Fruit fly (Drosophila melanogaster) whole organism, embryonic: Measurements from ENCODE around the gene Clk.

Experiments used
- Abd-B ChIP-seq: fragments of 200-800 bp; sonication (Bioruptor generic); optimal IDR thresholded peaks from 2 replicates; lab custom pipeline; 2018; ENCODE audit warnings: missing biosample characterization, mild to moderate bottlenecking, missing genetic modification characterization, moderate library complexity
- Asciz ChIP-seq: fragments of 200-800 bp; sonication (Bioruptor generic); optimal IDR thresholded peaks from 2 replicates; lab custom pipeline; 2017; ENCODE audit warnings: missing biosample characterization, mild to moderate bottlenecking, missing genetic modification characterization, missing genetic modification reagents
- Atf-2 ChIP-seq: fragments of 200-800 bp; sonication (Bioruptor generic); optimal IDR thresholded peaks from 2 replicates; lab custom pipeline; 2016; ENCODE audit warnings: missing biosample characterization, missing genetic modification characterization
- Blimp-1 ChIP-seq: fragments of 200-800 bp; sonication (Bioruptor generic); optimal IDR thresholded peaks from 3 replicates; lab custom pipeline; 2018; ENCODE audit warnings: missing biosample characterization, missing genetic modification characterization, mild to moderate bottlenecking, moderate library complexity, missing genetic modification reagents
- CG10654 ChIP-seq: fragments of 200-800 bp; sonication (Bioruptor generic); optimal IDR thresholded peaks from 2 replicates; lab custom pipeline; 2016; ENCODE audit warnings: missing biosample characterization, missing genetic modification characterization
- CG11398 ChIP-seq: fragments of 200-800 bp; sonication (Bioruptor generic); optimal IDR thresholded peaks from 2 replicates; lab custom pipeline; 2016; ENCODE audit warnings: missing biosample characterization, missing genetic modification characterization
- CG11696 ChIP-seq: fragments of 200-800 bp; sonication (Bioruptor generic); IDR thresholded peaks from 2 replicates; pipeline ENCODE4 v1.3.6; 2022; ENCODE audit warnings: missing biosample characterization, missing genetic modification characterization
- CG12071 ChIP-seq: fragments of 200-800 bp; sonication (Bioruptor generic); optimal IDR thresholded peaks from 3 replicates; lab custom pipeline; 2018; ENCODE audit warnings: missing biosample characterization, mild to moderate bottlenecking, missing genetic modification characterization
- CG14710 ChIP-seq: fragments of 200-800 bp; sonication (Bioruptor generic); optimal IDR thresholded peaks from 3 replicates; lab custom pipeline; 2019; ENCODE audit warnings: missing biosample characterization, mild to moderate bottlenecking, missing genetic modification characterization, moderate library complexity
- CG15601 ChIP-seq: fragments of 200-800 bp; sonication (Bioruptor generic); optimal IDR thresholded peaks from 3 replicates; lab custom pipeline; 2019; ENCODE audit warnings: missing biosample characterization, mild to moderate bottlenecking, missing genetic modification characterization, moderate library complexity
- CG18599 ChIP-seq: fragments of 200-800 bp; sonication (Bioruptor generic); optimal IDR thresholded peaks from 3 replicates; lab custom pipeline; 2017; ENCODE audit warnings: missing biosample characterization, missing genetic modification characterization, mild to moderate bottlenecking, moderate library complexity, missing genetic modification reagents
- CG3163 ChIP-seq: fragments of 200-800 bp; sonication (Bioruptor generic); optimal IDR thresholded peaks from 3 replicates; lab custom pipeline; 2016; ENCODE audit warnings: missing biosample characterization, missing genetic modification characterization
- CG3281 ChIP-seq: fragments of 200-800 bp; sonication (Bioruptor generic); optimal IDR thresholded peaks from 3 replicates; lab custom pipeline; 2017; ENCODE audit warnings: missing biosample characterization, mild to moderate bottlenecking, missing genetic modification characterization
- CG34376 ChIP-seq: fragments of 200-800 bp; sonication (Bioruptor generic); optimal IDR thresholded peaks from 2 replicates; lab custom pipeline; 2018; ENCODE audit warnings: missing biosample characterization, mild to moderate bottlenecking, missing genetic modification characterization
- CG3838 ChIP-seq: fragments of 200-800 bp; sonication (Bioruptor generic); optimal IDR thresholded peaks from 3 replicates; lab custom pipeline; 2016; ENCODE audit warnings: missing biosample characterization, missing genetic modification characterization
- CG4282 ChIP-seq: fragments of 200-800 bp; sonication (Bioruptor generic); optimal IDR thresholded peaks from 2 replicates; lab custom pipeline; 2016; ENCODE audit warnings: missing biosample characterization, missing genetic modification characterization
- CG4730 ChIP-seq: fragments of 200-800 bp; sonication (Bioruptor generic); IDR thresholded peaks from 2 replicates; pipeline ENCODE4 v1.3.6; 2022; ENCODE audit warnings: missing biosample characterization, missing genetic modification characterization
- CG6689 ChIP-seq: fragments of 200-800 bp; sonication (Bioruptor generic); IDR thresholded peaks from 2 replicates; pipeline ENCODE4 v1.3.6; 2022; ENCODE audit warnings: missing biosample characterization, missing genetic modification characterization
- CG6854 ChIP-seq: fragments of 200-800 bp; sonication (Bioruptor generic); optimal IDR thresholded peaks from 3 replicates; lab custom pipeline; 2017; ENCODE audit warnings: missing biosample characterization, mild to moderate bottlenecking, missing genetic modification characterization
- CG7372 ChIP-seq: fragments of 200-800 bp; sonication (Bioruptor generic); IDR thresholded peaks from 2 replicates; pipeline ENCODE4 v1.3.6; 2022; ENCODE audit warnings: missing biosample characterization, missing genetic modification characterization
- CG7839 ChIP-seq: fragments of 200-800 bp; sonication (Bioruptor generic); optimal IDR thresholded peaks from 3 replicates; lab custom pipeline; 2018; ENCODE audit warnings: missing biosample characterization, mild to moderate bottlenecking, missing genetic modification characterization, moderate library complexity
- CG8924 ChIP-seq: fragments of 200-800 bp; optimal IDR thresholded peaks from 3 replicates; lab custom pipeline; 2019; ENCODE audit warnings: missing biosample characterization, mild to moderate bottlenecking, missing genetic modification characterization, moderate library complexity
- CG9437 ChIP-seq: fragments of 200-800 bp; sonication (Bioruptor generic); optimal IDR thresholded peaks from 2 replicates; lab custom pipeline; 2018; ENCODE audit warnings: missing biosample characterization, mild to moderate bottlenecking, missing genetic modification characterization
- CG9609 ChIP-seq: fragments of 200-800 bp; sonication (Bioruptor generic); optimal IDR thresholded peaks from 3 replicates; lab custom pipeline; 2016; ENCODE audit warnings: missing biosample characterization, missing genetic modification characterization
- CG9727 ChIP-seq: fragments of 200-800 bp; sonication (Bioruptor generic); optimal IDR thresholded peaks from 3 replicates; lab custom pipeline; 2017; ENCODE audit warnings: missing biosample characterization, mild to moderate bottlenecking, missing genetic modification characterization
- Doc3 ChIP-seq: fragments of 200-800 bp; sonication (Bioruptor generic); IDR thresholded peaks from 3 replicates; pipeline ENCODE4 v1.3.6; 2022; ENCODE audit warnings: missing biosample characterization, missing genetic modification characterization; ENCODE audit not compliant: partially characterized antibody
- E2f1 ChIP-seq: fragments of 200-800 bp; sonication (Bioruptor generic); IDR thresholded peaks from 2 replicates; pipeline ENCODE4 v1.3.6; 2022; ENCODE audit warnings: missing biosample characterization, missing genetic modification characterization
- Elba2 ChIP-seq: fragments of 200-800 bp; sonication (Bioruptor generic); optimal IDR thresholded peaks from 3 replicates; lab custom pipeline; 2016; ENCODE audit warnings: missing biosample characterization, missing genetic modification characterization
- Gug ChIP-seq: fragments of 200-800 bp; sonication (Bioruptor generic); IDR thresholded peaks from 4 replicates; pipeline ENCODE4 v1.3.6; 2022; ENCODE audit warnings: missing biosample characterization, missing genetic modification characterization
- HLHmδ ChIP-seq: fragments of 200-800 bp; sonication (Bioruptor generic); optimal IDR thresholded peaks from 2 replicates; lab custom pipeline; 2018; ENCODE audit warnings: missing biosample characterization, mild to moderate bottlenecking, missing genetic modification characterization, moderate library complexity
- Hsf ChIP-seq: fragments of 200-800 bp; sonication (Bioruptor generic); optimal IDR thresholded peaks from 3 replicates; lab custom pipeline; 2016; ENCODE audit warnings: missing biosample characterization, missing genetic modification characterization
- Rfx ChIP-seq: fragments of 200-800 bp; sonication (Bioruptor generic); IDR thresholded peaks from 2 replicates; pipeline ENCODE4 v1.3.6; 2022; ENCODE audit warnings: missing biosample characterization, missing genetic modification characterization
- Rx ChIP-seq: fragments of 200-800 bp; sonication (Bioruptor generic); IDR thresholded peaks from 2 replicates; pipeline ENCODE4 v1.3.6; 2022; ENCODE audit warnings: missing biosample characterization, missing genetic modification characterization
- Ssrp ChIP-seq: fragments of 200-800 bp; sonication (Bioruptor generic); optimal IDR thresholded peaks from 2 replicates; lab custom pipeline; 2018; ENCODE audit warnings: missing biosample characterization, mild to moderate bottlenecking, missing genetic modification characterization, moderate library complexity
- Usf ChIP-seq: fragments of 200-800 bp; sonication (Bioruptor generic); optimal IDR thresholded peaks from 2 replicates; lab custom pipeline; 2017; ENCODE audit warnings: missing genotype, missing biosample characterization, missing genetic modification characterization
- ase ChIP-seq: fragments of 200-800 bp; sonication (Bioruptor generic); IDR thresholded peaks from 3 replicates; pipeline ENCODE4 v1.3.6; 2022; ENCODE audit warnings: missing biosample characterization, missing genetic modification characterization
- bsh ChIP-seq, 2 experiments: fragments of 200-800 bp; sonication (Bioruptor generic); optimal IDR thresholded peaks; 2 replicates each; lab custom pipeline; 2017 to 2018; ENCODE audit warnings: mild to moderate bottlenecking in 2 of 2, missing biosample characterization in 2 of 2, missing genetic modification characterization in 2 of 2, moderate library complexity in 1 of 2
- chm ChIP-seq: fragments of 200-800 bp; sonication (Bioruptor generic); IDR thresholded peaks from 2 replicates; pipeline ENCODE4 v1.3.6; 2022; ENCODE audit warnings: missing biosample characterization, missing genetic modification characterization
- chn ChIP-seq: fragments of 200-800 bp; sonication (Bioruptor generic); optimal IDR thresholded peaks from 2 replicates; lab custom pipeline; 2016; ENCODE audit warnings: missing biosample characterization, missing genetic modification characterization
- exex ChIP-seq: fragments of 200-800 bp; sonication (Bioruptor generic); optimal IDR thresholded peaks from 4 replicates; lab custom pipeline; 2018; ENCODE audit warnings: missing biosample characterization, mild to moderate bottlenecking, missing genetic modification characterization, moderate library complexity
- fd3F ChIP-seq: fragments of 200-800 bp; sonication (Bioruptor generic); optimal IDR thresholded peaks from 2 replicates; lab custom pipeline; 2018; ENCODE audit warnings: missing biosample characterization, mild to moderate bottlenecking, missing genetic modification characterization, moderate library complexity
- hb ChIP-seq: fragments of 200-800 bp; sonication (Bioruptor generic); IDR thresholded peaks from 3 replicates; pipeline ENCODE4 v1.3.6; 2022; ENCODE audit warnings: missing biosample characterization, missing genetic modification characterization; ENCODE audit not compliant: partially characterized antibody
- ind ChIP-seq: fragments of 200-800 bp; sonication (Bioruptor generic); optimal IDR thresholded peaks from 3 replicates; lab custom pipeline; 2016; ENCODE audit warnings: missing biosample characterization, missing genetic modification characterization
- insv ChIP-seq, 2 experiments: fragments of 200-800 bp; sonication (Bioruptor generic); optimal IDR thresholded peaks; 3 replicates each; lab custom pipeline; 2016 to 2018; ENCODE audit warnings: missing biosample characterization in 2 of 2, missing genetic modification characterization in 2 of 2
- lilli ChIP-seq: fragments of 200-800 bp; sonication (Bioruptor generic); optimal IDR thresholded peaks from 3 replicates; lab custom pipeline; 2016; ENCODE audit warnings: missing biosample characterization, missing genetic modification characterization
- lmd ChIP-seq: fragments of 200-800 bp; sonication (Bioruptor generic); IDR thresholded peaks from 2 replicates; pipeline ENCODE4 v1.3.6; 2022; ENCODE audit warnings: missing biosample characterization, missing genetic modification characterization
- mirr ChIP-seq: fragments of 200-800 bp; sonication (Bioruptor generic); optimal IDR thresholded peaks from 3 replicates; lab custom pipeline; 2018; ENCODE audit warnings: missing biosample characterization, mild to moderate bottlenecking, missing genetic modification characterization
- prd ChIP-seq, 3 experiments: fragments of >200 bp in 2 of 3; fragments of 200-800 bp in 1 of 3; sonication (Bioruptor generic) in 1 of 3; optimal IDR thresholded peaks in 2 of 3; IDR thresholded peaks in 1 of 3; 2 replicates in 2 of 3; 3 replicates in 1 of 3; pipeline versions ENCODE4 v1.3.6 to Lab custom; 2017 to 2022; ENCODE audit warnings: missing biosample characterization in 1 of 3, missing genetic modification characterization in 1 of 3
- sim ChIP-seq: fragments of 200-800 bp; sonication (Bioruptor generic); IDR thresholded peaks from 2 replicates; pipeline ENCODE4 v1.3.6; 2022; ENCODE audit warnings: missing biosample characterization, missing genetic modification characterization
- so ChIP-seq: fragments of 200-800 bp; sonication (Bioruptor generic); IDR thresholded peaks from 3 replicates; pipeline ENCODE4 v1.3.6; 2022; ENCODE audit warnings: missing biosample characterization, missing genetic modification characterization

The Clk gene

DNA sequence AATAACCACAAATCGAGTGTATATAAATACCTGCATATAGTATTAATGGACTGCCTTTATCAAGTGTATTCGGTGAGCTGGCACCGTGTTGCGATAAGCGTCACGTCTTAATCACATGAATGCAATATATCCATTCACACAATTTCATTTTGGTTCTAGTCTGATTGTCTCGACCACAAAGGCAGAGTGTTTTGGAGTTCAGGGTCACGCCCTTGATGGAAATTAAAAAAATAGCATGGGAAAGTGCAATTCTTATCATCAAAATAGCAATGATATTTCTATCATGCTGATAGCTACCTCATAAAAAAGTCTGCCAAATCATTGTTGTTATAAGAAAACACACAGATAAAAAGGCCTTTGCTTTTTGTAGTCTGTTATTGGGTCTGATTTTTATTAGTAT lies 17.4 kb upstream of the Clk start:
- TF ChIP-seq mirr (GFP tag; lab: Kevin White, UChicago) (peak; percentile 8), CG9437 (no peak), hb (GFP tag; lab: Robert Waterston, UW) (no peak), CG7372 (no peak), HLHmδ (no peak), CG9609 (GFP tag; lab: Kevin White, UChicago) (no peak), bsh (GFP tag; optimal IDR thresholded peaks at IDR 0.05; lab: Kevin White, UChicago) (no peak), CG34376 (GFP tag; lab: Kevin White, UChicago) (peak; percentile 10), insv (GFP tag; optimal IDR thresholded peaks at IDR 0.05; lab: Kevin White, UChicago) (no peak), ind (GFP tag; lab: Kevin White, UChicago) (no peak), Atf-2 (GFP tag; lab: Kevin White, UChicago) (no peak), CG18599 (GFP tag; lab: Kevin White, UChicago) (no peak), CG11398 (GFP tag; lab: Kevin White, UChicago) (no peak), chn (GFP tag; lab: Kevin White, UChicago) (no peak), Usf (no peak), sim (no peak), CG3163 (GFP tag; lab: Kevin White, UChicago) (no peak), exex (peak; percentile 20), Ssrp (tag; lab: Kevin White, UChicago) (no peak)

DNA sequence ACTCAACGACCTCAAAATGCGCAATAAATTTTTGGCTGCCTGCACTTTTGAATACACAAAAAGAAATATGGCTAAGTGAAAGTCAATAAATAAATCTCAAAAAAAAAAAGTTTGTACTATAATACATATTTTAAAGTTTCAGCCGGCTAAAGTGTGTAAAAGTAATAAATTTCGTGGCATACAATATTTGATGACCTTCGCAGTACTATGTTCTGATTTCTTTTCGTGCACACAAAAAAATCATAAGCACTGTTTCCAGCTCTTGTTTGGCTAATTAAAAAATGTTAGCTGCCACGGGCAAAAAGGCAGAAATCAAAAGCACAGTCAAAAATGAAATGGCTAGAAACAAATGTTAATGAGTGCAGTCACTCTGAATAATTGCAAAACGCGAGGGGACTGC lies 16.8 kb upstream of the Clk start:
- no peak for TF ChIP-seq ase (GFP tag; lab: Robert Waterston, UW)
- no peak for TF ChIP-seq lilli (GFP tag; lab: Kevin White, UChicago)
- TF ChIP-seq CG18599 (GFP tag; lab: Kevin White, UChicago) = peak; percentile 3
- TF ChIP-seq CG14710 (tag; lab: Kevin White, UChicago) = no peak
- TF ChIP-seq CG3281 (GFP tag; lab: Kevin White, UChicago) = no peak
- TF ChIP-seq Rx (GFP tag; lab: Robert Waterston, UW) = no peak
- TF ChIP-seq Blimp-1 (GFP tag; lab: Kevin White, UChicago) = peak; percentile 48
- TF ChIP-seq Abd-B (GFP tag; lab: Kevin White, UChicago) = no peak
- no peak for TF ChIP-seq Asciz
- TF ChIP-seq CG10654 (GFP tag; lab: Kevin White, UChicago) = no peak
- peak; percentile 26 for TF ChIP-seq ind (GFP tag; lab: Kevin White, UChicago)
- TF ChIP-seq Rfx = no peak
- no peak for TF ChIP-seq fd3F (GFP tag; lab: Kevin White, UChicago)
- no peak for TF ChIP-seq Doc3 (GFP tag; lab: Robert Waterston, UW)
- no peak for TF ChIP-seq CG6854 (GFP tag; lab: Kevin White, UChicago)
- TF ChIP-seq CG9727 (GFP tag; lab: Kevin White, UChicago) = no peak
- TF ChIP-seq CG3838 = no peak
- peak; percentile 43 for TF ChIP-seq lmd (GFP tag; lab: Robert Waterston, UW)
- TF ChIP-seq CG4282 (GFP tag; lab: Kevin White, UChicago) = no peak
- TF ChIP-seq chm (GFP tag; lab: Robert Waterston, UW) = no peak
- TF ChIP-seq prd (optimal IDR thresholded peaks at IDR 0.05; lab: Kevin White, UChicago) = no peak
- peak; percentile 44; the same call in 1 of the 3 replicates for TF ChIP-seq prd (GFP tag; IDR thresholded peaks at IDR 0.05; lab: Robert Waterston, UW)
- no peak for TF ChIP-seq CG8924 (tag; lab: Kevin White, UChicago)
- TF ChIP-seq CG4730 = no peak
- TF ChIP-seq CG7839 = peak; percentile 31
- TF ChIP-seq CG6689 (GFP tag; lab: Robert Waterston, UW) = 0 out of 2 replicates have a peak, but pooled peaks have one; percentile 37
- TF ChIP-seq Gug (GFP tag; lab: Robert Waterston, UW) = peak; percentile 25; the same call in 1 of the 4 replicates
- TF ChIP-seq so (GFP tag; lab: Robert Waterston, UW) = no peak
- TF ChIP-seq E2f1 (GFP tag; lab: Robert Waterston, UW) = 0 out of 2 replicates have a peak, but pooled peaks have one; percentile 9
- no peak for TF ChIP-seq Elba2
- TF ChIP-seq Hsf (GFP tag; lab: Kevin White, UChicago) = no peak
- no peak for TF ChIP-seq CG11696 (GFP tag; lab: Robert Waterston, UW)
- TF ChIP-seq CG12071 (GFP tag; lab: Kevin White, UChicago) = no peak
- TF ChIP-seq CG15601 (tag; lab: Kevin White, UChicago) = no peak
